Worm (Caenorhabditis elegans) whole organism, mixed stage, embryonic: ENCODE results near the gene Y75B8A.63.

Experiments
- cnd-1 ChIP-seq: fragments of 200-800 bp; sonication (Bioruptor generic); optimal IDR thresholded peaks from 2 replicates; lab custom pipeline; 2018; ENCODE audit warnings: mild to moderate bottlenecking, missing genetic modification characterization, missing compliant biosample characterization
- lin-13 ChIP-seq: fragments of 150-350 bp; optimal IDR thresholded peaks from 2 replicates; lab custom pipeline; 2014; ENCODE audit warnings: missing biosample characterization, missing genetic modification characterization
- lsy-2 ChIP-seq: fragments of 150-350 bp; optimal IDR thresholded peaks from 2 replicates; lab custom pipeline; 2014; ENCODE audit warnings: missing biosample characterization, missing genetic modification characterization
- mep-1 ChIP-seq: fragments of 150-350 bp; optimal IDR thresholded peaks from 2 replicates; lab custom pipeline; 2017; ENCODE audit warnings: missing biosample characterization, missing genetic modification reagents, missing genetic modification characterization, inconsistent platforms
- nhr-12 ChIP-seq: fragments of 150-350 bp; optimal IDR thresholded peaks from 2 replicates; lab custom pipeline; 2014; ENCODE audit warnings: missing biosample characterization, missing genetic modification characterization
- nhr-2 ChIP-seq: fragments of 150-350 bp; optimal IDR thresholded peaks from 2 replicates; lab custom pipeline; 2014; ENCODE audit warnings: missing biosample characterization, missing genetic modification characterization
- pha-4 ChIP-seq: fragments of 150-350 bp; optimal IDR thresholded peaks from 2 replicates; lab custom pipeline; 2018; ENCODE audit warnings: missing biosample characterization, missing genetic modification reagents, missing genetic modification characterization
- snpc-4 ChIP-seq: fragments of 150-350 bp; optimal IDR thresholded peaks from 2 replicates; lab custom pipeline; 2014; ENCODE audit warnings: missing biosample characterization, missing genetic modification characterization
- unc-120 ChIP-seq: sonication (generic microtip); optimal IDR thresholded peaks from 2 replicates; lab custom pipeline; 2017; ENCODE audit warnings: missing genetic modification characterization, missing compliant biosample characterization; ENCODE audit not compliant: poor library complexity, severe bottlenecking
- unc-62 ChIP-seq: fragments of 150-350 bp; optimal IDR thresholded peaks from 2 replicates; lab custom pipeline; 2014; ENCODE audit warnings: missing biosample characterization, missing genetic modification reagents, missing genetic modification characterization

DNA sequence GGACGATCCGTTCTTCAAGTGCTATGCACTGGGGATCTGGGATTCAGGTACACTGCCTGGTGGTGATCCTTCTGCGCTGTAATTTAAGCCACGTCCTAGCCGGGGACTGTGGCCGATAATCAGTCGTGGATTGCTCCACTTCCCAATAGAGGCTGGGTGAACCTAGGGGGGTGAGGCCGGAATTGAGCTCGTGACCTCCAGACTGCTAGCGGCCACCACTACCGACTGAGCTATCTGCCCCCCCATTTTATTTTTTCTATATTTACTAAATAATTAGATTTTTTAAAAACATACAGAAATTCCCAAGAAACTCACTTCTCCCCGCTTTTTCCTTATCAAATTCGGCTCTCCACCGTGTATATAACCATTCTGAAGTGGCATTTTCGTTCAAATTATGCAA, 30.4 kb upstream of the Y75B8A.63 start:
- TF ChIP-seq mep-1 (tag; lab: Kevin White, UChicago) (no peak), lin-13 (tag; lab: Kevin White, UChicago) (no peak), pha-4 (tag; lab: Kevin White, UChicago) (no peak), cnd-1 (tag; lab: Kevin White, UChicago) (no peak), unc-120 (tag; lab: Kevin White, UChicago) (no peak), unc-62 (GFP tag; lab: Kevin White, UChicago) (no peak), lsy-2 (no peak), nhr-2 (tag; lab: Kevin White, UChicago) (no peak), nhr-12 (tag; lab: Kevin White, UChicago) (no peak), snpc-4 (tag; lab: Kevin White, UChicago) (no peak)
